Worm (Caenorhabditis elegans): Measurements from ENCODE around the gene unc-50.

Gene unc-50

DNA sequence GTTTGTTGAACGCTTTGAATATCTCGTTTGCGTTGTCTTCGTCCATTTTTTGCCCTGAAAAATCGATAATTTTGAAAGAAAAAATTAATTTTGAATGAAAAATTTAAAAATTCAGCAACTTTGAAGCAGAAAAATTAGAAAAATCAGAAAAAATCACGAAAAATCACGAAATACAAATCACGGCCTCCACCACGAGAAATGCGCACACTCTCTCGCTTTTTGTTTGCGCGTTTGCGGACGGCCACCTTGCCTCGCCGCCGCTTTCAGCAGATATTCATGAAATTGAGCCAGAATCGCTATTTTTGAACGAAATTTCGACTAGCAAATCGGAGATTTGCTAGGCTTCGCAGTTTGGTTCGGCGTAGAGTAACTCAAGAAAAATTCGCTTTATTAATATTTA lies 51.1 kb downstream of the unc-50 start, which contains the start of gene inpp-4B:
TSS of gene inpp-4B (minus strand) at position 54 of the 400 bp plus-strand sequence.
- peak; percentile 31; the same call in 1 of the 2 replicates for TF ChIP-seq isw-1 (GFP tag; IDR thresholded peaks at IDR 0.05)
- peak; percentile 16 for TF ChIP-seq nhr-47 (tag; optimal IDR thresholded peaks at IDR 0.05)
- peak; percentile 6 to 10 for TF ChIP-seq efl-1 (optimal IDR thresholded peaks at IDR 0.05)
- TF ChIP-seq efl-1 (GFP tag; optimal IDR thresholded peaks at IDR 0.05 in 1 of 2): peak in 1 of 2 experiments; percentile 76
- TF ChIP-seq dpl-1 (GFP tag; optimal IDR thresholded peaks at IDR 0.05): peak in 1 of 3 experiments; percentile 2
- 0 out of 2 replicates have a peak, but pooled peaks have one; percentile 13 for TF ChIP-seq nhr-19 (GFP tag; conservative IDR thresholded peaks at IDR 0.05)
- TF ChIP-seq nhr-71 (tag; optimal IDR thresholded peaks at IDR 0.05): peak; percentile 16
- TF ChIP-seq lin-35 (GFP tag; optimal IDR thresholded peaks at IDR 0.05): peak in 1 of 2 experiments; percentile 15

All from whole organism, L1 larva.